Fruit fly (Drosophila melanogaster) whole organism: Measurements from ENCODE around the gene Cyp12a5.

Source experiments
- CG8478 ChIP-seq: fragments of >200 bp; optimal IDR thresholded peaks from 2 replicates; lab custom pipeline; 2018; ENCODE audit warnings: inconsistent platforms
- Dll ChIP-seq: fragments of >200 bp; optimal IDR thresholded peaks from 2 replicates; lab custom pipeline; 2017
- EcR ChIP-seq, 2 experiments: fragments of >200 bp; optimal IDR thresholded peaks; 2 replicates each; lab custom pipeline; 2017; ENCODE audit warnings: missing biosample characterization in 2 of 2, missing genetic modification characterization in 2 of 2, missing genetic modification reagents in 2 of 2
- pan ChIP-seq: fragments of >200 bp; optimal IDR thresholded peaks from 2 replicates; lab custom pipeline; 2017
- psq ChIP-seq: fragments of >200 bp; optimal IDR thresholded peaks from 2 replicates; lab custom pipeline; 2017
- usp ChIP-seq: fragments of >200 bp; optimal IDR thresholded peaks from 2 replicates; lab custom pipeline; 2017; ENCODE audit warnings: missing biosample characterization, missing genetic modification characterization, mixed read lengths

Gene Cyp12a5

DNA sequence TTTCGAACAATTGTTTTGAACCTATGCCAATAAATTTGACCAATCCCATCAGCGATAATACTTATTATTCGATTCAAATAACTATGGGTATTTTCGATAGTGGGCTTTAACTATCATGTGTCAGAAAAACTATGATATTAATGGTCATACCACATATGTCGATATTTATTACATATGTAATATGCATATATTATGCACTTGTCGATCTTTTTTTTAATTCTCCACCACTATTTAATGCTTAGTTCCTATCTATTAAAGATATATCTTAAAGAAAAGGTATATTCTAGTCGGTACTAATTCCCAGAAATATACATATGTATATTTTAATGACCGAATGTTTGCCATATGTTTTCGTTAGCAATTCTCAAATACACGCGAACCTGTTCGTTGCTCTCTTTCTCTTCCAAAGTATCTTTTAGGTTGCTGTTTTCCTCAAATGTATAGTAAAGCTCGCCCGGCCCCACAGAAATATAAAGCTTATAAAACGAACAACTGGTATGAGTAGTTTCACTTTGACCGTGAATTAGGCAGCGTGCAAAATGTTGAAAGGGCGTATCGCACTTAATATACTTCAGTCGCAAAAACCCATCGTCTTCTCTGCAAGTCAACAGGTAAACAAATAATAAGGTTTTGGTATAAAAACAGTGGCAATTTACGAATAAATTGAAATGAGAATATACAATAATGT, at the start of gene Cyp12a5:
Cyp12a5 (plus strand) TSS at position 503 of the 688 bp plus-strand sequence.
- no peak for TF ChIP-seq CG8478
- no peak for TF ChIP-seq EcR (GFP tag; optimal IDR thresholded peaks at IDR 0.05; lab: Kevin White, UChicago)
- TF ChIP-seq Dll (lab: Kevin White, UChicago), result no peak
- TF ChIP-seq pan, result no peak
- TF ChIP-seq psq, result no peak
- no peak for TF ChIP-seq usp (GFP tag; lab: Kevin White, UChicago)

- TF ChIP-seq Dll (lab: Kevin White, UChicago) (no peak), EcR (GFP tag; optimal IDR thresholded peaks at IDR 0.05; lab: Kevin White, UChicago) (no peak), psq (no peak), pan (no peak), CG8478 (no peak), usp (GFP tag; lab: Kevin White, UChicago) (no peak)
These were observed 43.4 kb upstream of the Cyp12a5 start for dm6 chr3R:19088962-19089597.

dm6 chr3R:19090983-19091748, 41.3 kb upstream of the Cyp12a5 start:
- no peak for TF ChIP-seq Dll (lab: Kevin White, UChicago)
- TF ChIP-seq psq, result no peak
- TF ChIP-seq pan, result no peak
- TF ChIP-seq usp (GFP tag; lab: Kevin White, UChicago), result no peak
- no peak for TF ChIP-seq CG8478
- TF ChIP-seq EcR (GFP tag; optimal IDR thresholded peaks at IDR 0.05; lab: Kevin White, UChicago), result no peak

DNA sequence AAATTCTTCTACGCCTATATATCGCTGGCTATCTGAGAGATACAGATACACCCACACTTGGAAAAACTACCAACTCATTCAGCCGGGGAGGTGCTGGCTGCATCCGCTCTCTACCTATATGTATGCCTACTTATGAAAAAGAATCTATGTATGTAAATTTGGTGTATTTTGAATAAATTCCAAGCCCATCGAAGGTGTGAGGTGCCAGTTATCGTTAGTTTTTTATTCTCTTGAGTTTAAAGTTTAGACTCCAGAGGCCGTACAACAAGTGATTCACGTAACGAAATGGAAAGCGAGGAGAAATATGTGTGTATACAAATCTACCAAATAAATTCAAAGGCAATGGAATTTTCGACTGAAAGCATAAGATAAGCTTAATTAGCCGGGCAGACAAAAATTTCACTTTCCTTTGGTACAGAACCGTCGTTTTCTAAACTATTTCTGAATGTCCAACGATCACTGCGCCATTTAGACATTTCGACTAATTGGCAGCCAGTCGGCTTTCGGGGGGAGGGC, 40.6 kb upstream of the Cyp12a5 start:
- TF ChIP-seq Dll (lab: Kevin White, UChicago) (no peak), pan (no peak), psq (no peak), usp (GFP tag; lab: Kevin White, UChicago) (no peak), EcR (GFP tag; optimal IDR thresholded peaks at IDR 0.05; lab: Kevin White, UChicago) (no peak), CG8478 (no peak)

DNA sequence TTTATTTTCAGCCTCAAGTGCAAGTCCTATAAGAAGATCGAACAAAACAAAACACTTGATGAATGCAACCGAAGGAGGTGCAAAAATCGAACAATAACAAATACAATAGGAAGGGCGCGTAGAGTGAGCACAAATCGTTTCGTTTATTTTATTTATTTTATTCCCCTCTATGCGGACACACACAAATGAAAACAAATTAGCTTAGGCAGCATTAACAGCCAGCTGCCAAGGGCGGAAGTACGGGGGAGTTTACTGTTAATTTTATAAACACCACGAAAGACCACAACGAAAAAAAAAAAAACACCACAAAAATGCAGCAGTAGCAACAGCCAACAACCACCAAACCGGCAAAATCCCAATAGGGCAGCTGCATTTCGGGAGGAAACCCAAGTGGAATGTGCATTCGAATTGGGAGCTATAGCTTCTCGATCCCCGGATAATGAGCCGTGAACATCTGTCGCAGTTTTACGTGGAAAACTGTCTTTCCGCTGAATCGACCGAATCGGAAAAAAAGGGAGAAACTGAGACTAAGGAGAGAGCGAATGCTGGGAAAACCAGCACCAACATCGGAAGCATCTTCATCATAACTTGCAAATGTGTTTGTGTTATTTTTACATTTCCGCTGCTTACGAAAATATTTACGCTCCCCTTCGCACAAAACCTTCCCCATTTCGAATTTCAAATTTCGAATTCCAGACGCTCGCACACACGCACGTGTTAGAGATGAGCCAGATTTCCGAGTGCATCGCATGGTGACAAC, 39.9 kb upstream of the Cyp12a5 start:
- TF ChIP-seq usp (GFP tag; lab: Kevin White, UChicago) (no peak), EcR (GFP tag; optimal IDR thresholded peaks at IDR 0.05; lab: Kevin White, UChicago) (no peak), Dll (lab: Kevin White, UChicago) (no peak), pan (no peak), psq (no peak), CG8478 (no peak)

- no peak for TF ChIP-seq usp (GFP tag; lab: Kevin White, UChicago)
- no peak for TF ChIP-seq pan
- TF ChIP-seq psq, result no peak
These were observed 39.2 kb upstream of the Cyp12a5 start for dm6 chr3R:19093127-19093812.

dm6 chr3R:19094039-19094438, 38.4 kb upstream of the Cyp12a5 start, which contains the start of gene cdi:
cdi (minus strand) TSS chr3R:19094270.
- TF ChIP-seq Dll (lab: Kevin White, UChicago) (no peak), pan (no peak), EcR (GFP tag; optimal IDR thresholded peaks at IDR 0.05; lab: Kevin White, UChicago) (no peak), usp (GFP tag; lab: Kevin White, UChicago) (no peak), CG8478 (no peak), psq (no peak)

DNA sequence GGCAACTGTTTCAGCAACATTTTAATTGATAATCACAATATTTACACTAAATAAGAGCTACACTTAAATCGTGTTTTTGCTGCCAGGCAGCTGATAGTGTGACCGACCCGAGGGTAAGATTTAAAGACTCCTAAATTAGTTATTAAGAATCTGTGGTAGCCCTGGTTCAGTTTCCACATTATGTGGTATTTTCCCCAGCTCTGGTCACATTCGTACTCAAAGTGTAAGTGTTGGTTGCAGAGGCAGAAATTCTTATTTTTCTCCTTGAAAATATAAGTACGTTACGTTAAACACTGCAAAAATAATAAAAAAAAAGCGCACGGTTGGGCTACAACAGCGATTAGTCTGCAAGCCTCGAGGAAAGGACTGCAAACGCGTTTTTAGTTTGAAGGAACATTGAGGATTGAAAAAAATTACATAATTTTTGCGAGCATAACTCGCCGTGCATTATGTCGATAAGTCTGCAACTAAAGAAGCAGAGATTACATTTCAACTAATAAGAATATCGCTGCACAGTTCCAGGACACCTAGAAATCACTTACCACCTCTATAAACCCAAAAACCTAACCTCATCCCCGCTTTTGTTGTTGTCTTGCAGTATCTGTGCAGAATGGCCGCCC, 37.5 kb upstream of the Cyp12a5 start, which contains the start of the genes mRpL55 and ATPsynD:
mRpL55 (minus strand) TSS at position 107 of the 620 bp plus-strand sequence.
ATPsynD (plus strand) TSS at position 202 of the 620 bp plus-strand sequence.
- no peak for TF ChIP-seq psq
- TF ChIP-seq CG8478, result no peak
- no peak for TF ChIP-seq EcR (GFP tag; optimal IDR thresholded peaks at IDR 0.05; lab: Kevin White, UChicago)
- no peak for TF ChIP-seq Dll (lab: Kevin White, UChicago)
- TF ChIP-seq pan, result no peak
- no peak for TF ChIP-seq usp (GFP tag; lab: Kevin White, UChicago)

- TF ChIP-seq usp (GFP tag; lab: Kevin White, UChicago), result no peak
- no peak for TF ChIP-seq pan
- TF ChIP-seq CG8478, result peak; percentile 20
These were observed 36.0 kb upstream of the Cyp12a5 start, which contains the start of gene CG6040 for dm6 chr3R:19096299-19097048. CG6040 (plus strand) TSS chr3R:19096961.

DNA sequence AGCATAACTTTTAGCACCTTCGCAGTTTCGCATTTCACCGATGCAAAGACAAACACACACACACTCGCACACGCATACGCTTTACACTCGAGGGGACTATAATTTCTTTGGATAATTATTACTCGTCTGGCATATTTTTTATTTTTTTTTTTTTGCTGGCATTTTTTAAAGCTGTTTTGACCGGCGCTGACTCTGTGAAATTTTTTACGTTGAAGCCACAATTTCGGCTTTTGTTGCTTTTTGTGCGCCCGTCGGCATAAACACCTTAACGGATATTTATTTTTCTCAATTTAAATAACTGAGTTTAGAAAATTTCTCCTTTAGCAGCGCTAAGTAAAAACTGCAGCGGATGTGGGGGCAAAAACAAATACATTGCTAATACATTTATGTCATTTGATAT, 34.2 kb upstream of the Cyp12a5 start:
- TF ChIP-seq EcR (GFP tag; optimal IDR thresholded peaks at IDR 0.05; lab: Kevin White, UChicago) (no peak), psq (no peak), pan (no peak), usp (GFP tag; lab: Kevin White, UChicago) (no peak), Dll (lab: Kevin White, UChicago) (no peak), CG8478 (no peak)
